Worm (Caenorhabditis elegans) whole organism, L3 larva: ENCODE results near the gene ttb-1.
A peak's percentile ranks its signal among the peaks of the same experiment; 100 is the strongest.

Source experiments
- ZK546.5 ChIP-seq: sonication (generic microtip); optimal IDR thresholded peaks from 2 replicates; lab custom pipeline; 2017; ENCODE audit warnings: missing biosample characterization, missing genetic modification characterization
- aly-2 ChIP-seq: fragments of 150-350 bp; optimal IDR thresholded peaks from 2 replicates; lab custom pipeline; 2014; ENCODE audit warnings: missing biosample characterization, missing genetic modification characterization
- ama-1 ChIP-seq: fragments of 150-350 bp; optimal IDR thresholded peaks from 2 replicates; lab custom pipeline; 2018
- ceh-16 ChIP-seq: sonication (generic microtip); optimal IDR thresholded peaks from 2 replicates; lab custom pipeline; 2017; ENCODE audit warnings: missing biosample characterization, missing genetic modification characterization
- fkh-10 ChIP-seq: sonication (generic microtip); optimal IDR thresholded peaks from 2 replicates; lab custom pipeline; 2017; ENCODE audit warnings: missing biosample characterization, missing genetic modification reagents, missing genetic modification characterization
- fos-1 ChIP-seq: fragments of 150-350 bp; optimal IDR thresholded peaks from 2 replicates; lab custom pipeline; 2014; ENCODE audit warnings: missing biosample characterization, missing genetic modification characterization
- nhr-11 ChIP-seq: fragments of 150-350 bp; optimal IDR thresholded peaks from 2 replicates; lab custom pipeline; 2014; ENCODE audit warnings: missing biosample characterization, missing genetic modification characterization
- nhr-23 ChIP-seq: fragments of 150-350 bp; optimal IDR thresholded peaks from 2 replicates; lab custom pipeline; 2014; ENCODE audit warnings: missing biosample characterization, missing genetic modification reagents, missing genetic modification characterization
- nhr-28 ChIP-seq: fragments of 150-350 bp; optimal IDR thresholded peaks from 2 replicates; lab custom pipeline; 2014; ENCODE audit warnings: missing biosample characterization, missing genetic modification characterization
- nhr-76 ChIP-seq: fragments of 150-350 bp; sonication (generic microtip); optimal IDR thresholded peaks from 5 replicates; lab custom pipeline; 2014; ENCODE audit warnings: missing biosample characterization, missing genetic modification characterization
- nhr-77 ChIP-seq: fragments of 150-350 bp; optimal IDR thresholded peaks from 2 replicates; lab custom pipeline; 2014; ENCODE audit warnings: missing biosample characterization, missing genetic modification characterization
- skn-1 ChIP-seq: fragments of 150-350 bp; optimal IDR thresholded peaks from 2 replicates; lab custom pipeline; 2014; ENCODE audit warnings: missing biosample characterization, missing genetic modification characterization
- unc-62 ChIP-seq: fragments of 150-350 bp; sonication (generic microtip); optimal IDR thresholded peaks from 4 replicates; lab custom pipeline; 2014; ENCODE audit warnings: missing biosample characterization, missing genetic modification reagents, missing genetic modification characterization

- TF ChIP-seq fkh-10 (GFP tag; lab: Kevin White, UChicago): no peak
- no peak for TF ChIP-seq ama-1 (lab: Kevin White, UChicago)
- no peak for TF ChIP-seq skn-1 (tag; lab: Kevin White, UChicago)
- TF ChIP-seq nhr-76 (tag; lab: Kevin White, UChicago): no peak
- TF ChIP-seq nhr-77: no peak
- TF ChIP-seq aly-2 (tag; lab: Kevin White, UChicago): no peak
- TF ChIP-seq ZK546.5 (tag; lab: Kevin White, UChicago): no peak
- TF ChIP-seq nhr-23 (tag; lab: Kevin White, UChicago): peak; percentile 43
- no peak for TF ChIP-seq fos-1 (tag; lab: Kevin White, UChicago)
- no peak for TF ChIP-seq nhr-11 (tag; lab: Kevin White, UChicago)
- no peak for TF ChIP-seq ceh-16 (tag; lab: Kevin White, UChicago)
- no peak for TF ChIP-seq nhr-28 (tag; lab: Kevin White, UChicago)
- TF ChIP-seq unc-62 (GFP tag; lab: Kevin White, UChicago): no peak
These were observed 29.1 kb downstream of the ttb-1 start, which contains the start of gene arid-1 for ce11 chrV:185694-186217.
